Fruit fly (Drosophila melanogaster) whole organism, embryonic: ENCODE data around the gene Nadsyn.

Experiments
- ATbp ChIP-seq: fragments of 200-800 bp; sonication (Bioruptor generic); optimal IDR thresholded peaks from 2 replicates; lab custom pipeline; 2017; ENCODE audit warnings: missing biosample characterization, mild to moderate bottlenecking, missing genetic modification characterization, missing genetic modification reagents
- Asciz ChIP-seq: fragments of 200-800 bp; sonication (Bioruptor generic); optimal IDR thresholded peaks from 2 replicates; lab custom pipeline; 2017; ENCODE audit warnings: missing biosample characterization, mild to moderate bottlenecking, missing genetic modification characterization, missing genetic modification reagents
- BEAF-32 ChIP-seq: fragments of 200-800 bp; sonication (Bioruptor generic); optimal IDR thresholded peaks from 3 replicates; lab custom pipeline; 2017; ENCODE audit warnings: missing biosample characterization, missing genetic modification characterization, mild to moderate bottlenecking, moderate library complexity, missing genetic modification reagents
- BtbVII ChIP-seq: fragments of 200-800 bp; sonication (Bioruptor generic); optimal IDR thresholded peaks from 3 replicates; lab custom pipeline; 2017; ENCODE audit warnings: missing biosample characterization, mild to moderate bottlenecking, missing genetic modification characterization
- CG10366 ChIP-seq: fragments of 200-800 bp; sonication (Bioruptor generic); IDR thresholded peaks from 2 replicates; pipeline ENCODE4 v1.3.6; 2022; ENCODE audit warnings: missing biosample characterization, missing genetic modification characterization
- CG11723 ChIP-seq: fragments of 200-800 bp; sonication (Bioruptor generic); optimal IDR thresholded peaks from 2 replicates; lab custom pipeline; 2017; ENCODE audit warnings: missing biosample characterization, mild to moderate bottlenecking, missing genetic modification characterization
- CG12769 ChIP-seq: fragments of 200-800 bp; sonication (Bioruptor generic); optimal IDR thresholded peaks from 2 replicates; lab custom pipeline; 2019; ENCODE audit warnings: missing biosample characterization, mild to moderate bottlenecking, missing genetic modification characterization, moderate library complexity
- CG17359 ChIP-seq: fragments of 200-800 bp; sonication (Bioruptor generic); optimal IDR thresholded peaks from 3 replicates; lab custom pipeline; 2018; ENCODE audit warnings: missing biosample characterization, mild to moderate bottlenecking, missing genetic modification characterization, moderate library complexity
- CG1832 ChIP-seq: fragments of 200-800 bp; sonication (Bioruptor generic); optimal IDR thresholded peaks from 2 replicates; lab custom pipeline; 2017; ENCODE audit warnings: missing biosample characterization, mild to moderate bottlenecking, missing genetic modification characterization, inconsistent platforms
- CG18764 ChIP-seq: fragments of 200-800 bp; sonication (Bioruptor generic); optimal IDR thresholded peaks from 3 replicates; lab custom pipeline; 2016; ENCODE audit warnings: missing biosample characterization, missing genetic modification characterization
- CG2875 ChIP-seq: fragments of 200-800 bp; sonication (Bioruptor generic); optimal IDR thresholded peaks from 2 replicates; lab custom pipeline; 2017; ENCODE audit warnings: missing biosample characterization, mild to moderate bottlenecking, missing genetic modification characterization, missing genetic modification reagents
- CG31388 ChIP-seq: fragments of 200-800 bp; sonication (Bioruptor generic); optimal IDR thresholded peaks from 2 replicates; lab custom pipeline; 2016; ENCODE audit warnings: missing biosample characterization, missing genetic modification characterization
- CG32772 ChIP-seq: fragments of 200-800 bp; sonication (Bioruptor generic); IDR thresholded peaks from 2 replicates; pipeline ENCODE4 v1.3.6; 2022; ENCODE audit warnings: missing biosample characterization, missing genetic modification characterization
- CG4360 ChIP-seq: fragments of 200-800 bp; sonication (Bioruptor generic); IDR thresholded peaks from 2 replicates; pipeline ENCODE4 v1.3.6; 2022; ENCODE audit warnings: missing biosample characterization, missing genetic modification characterization
- CG7271 ChIP-seq: fragments of 200-800 bp; sonication (Bioruptor generic); optimal IDR thresholded peaks from 2 replicates; lab custom pipeline; 2018; ENCODE audit warnings: missing biosample characterization, mild to moderate bottlenecking, missing genetic modification characterization, moderate library complexity
- CG7372 ChIP-seq: fragments of 200-800 bp; sonication (Bioruptor generic); IDR thresholded peaks from 2 replicates; pipeline ENCODE4 v1.3.6; 2022; ENCODE audit warnings: missing biosample characterization, missing genetic modification characterization
- CG7928 ChIP-seq: fragments of 200-800 bp; sonication (Bioruptor generic); optimal IDR thresholded peaks from 2 replicates; lab custom pipeline; 2017; ENCODE audit warnings: missing biosample characterization, mild to moderate bottlenecking, missing genetic modification characterization
- CG8089 ChIP-seq: fragments of 200-800 bp; sonication (Bioruptor generic); optimal IDR thresholded peaks from 3 replicates; lab custom pipeline; 2016; ENCODE audit warnings: missing biosample characterization, missing genetic modification characterization
- CG8281 ChIP-seq: fragments of 200-800 bp; sonication (Bioruptor generic); optimal IDR thresholded peaks from 2 replicates; lab custom pipeline; 2018; ENCODE audit warnings: missing biosample characterization, mild to moderate bottlenecking, missing genetic modification characterization, moderate library complexity
- CHES-1-like ChIP-seq: fragments of 200-800 bp; sonication (Bioruptor generic); optimal IDR thresholded peaks from 2 replicates; lab custom pipeline; 2016; ENCODE audit warnings: missing biosample characterization, missing genetic modification characterization
- Dfd ChIP-seq, 2 experiments: fragments of >200 bp; optimal IDR thresholded peaks; 2 replicates each; lab custom pipeline; 2017; ENCODE audit warnings: missing biosample characterization in 2 of 2, missing genetic modification characterization in 2 of 2
- Dp ChIP-seq: fragments of 200-800 bp; sonication (Bioruptor generic); optimal IDR thresholded peaks from 2 replicates; lab custom pipeline; 2018; ENCODE audit warnings: missing biosample characterization, mild to moderate bottlenecking, missing genetic modification characterization, moderate library complexity
- Ets97D ChIP-seq: fragments of 200-800 bp; sonication (Bioruptor generic); optimal IDR thresholded peaks from 3 replicates; lab custom pipeline; 2016; ENCODE audit warnings: missing biosample characterization, missing genetic modification characterization
- H2.0 ChIP-seq: fragments of 200-800 bp; sonication (Bioruptor generic); IDR thresholded peaks from 2 replicates; pipeline ENCODE4 v1.3.6; 2022; ENCODE audit warnings: missing biosample characterization, missing genetic modification characterization
- HLH3B ChIP-seq: fragments of 200-800 bp; sonication (Bioruptor generic); IDR thresholded peaks from 2 replicates; pipeline ENCODE4 v1.3.6; 2022; ENCODE audit warnings: missing biosample characterization, missing genetic modification characterization
- Hand ChIP-seq: fragments of 200-800 bp; sonication (Bioruptor generic); optimal IDR thresholded peaks from 2 replicates; lab custom pipeline; 2017; ENCODE audit warnings: mild to moderate bottlenecking, missing biosample characterization, missing genetic modification reagents, missing genetic modification characterization
- HmgZ ChIP-seq: fragments of 200-800 bp; sonication (Bioruptor generic); optimal IDR thresholded peaks from 2 replicates; lab custom pipeline; 2018; ENCODE audit warnings: missing biosample characterization, mild to moderate bottlenecking, missing genetic modification characterization
- Hr51 ChIP-seq, 2 experiments: fragments of 200-800 bp; sonication (Bioruptor generic); optimal IDR thresholded peaks; 2 replicates in 1 of 2; 3 replicates in 1 of 2; lab custom pipeline; 2016 to 2018; ENCODE audit warnings: missing biosample characterization in 2 of 2, missing genetic modification characterization in 2 of 2, mild to moderate bottlenecking in 1 of 2, moderate library complexity in 1 of 2
- Kr ChIP-seq: fragments of 200-800 bp; sonication (Bioruptor generic); optimal IDR thresholded peaks from 2 replicates; lab custom pipeline; 2017; ENCODE audit warnings: missing biosample characterization, mild to moderate bottlenecking, missing genetic modification characterization
- NK7.1 ChIP-seq: fragments of 200-800 bp; sonication (Bioruptor generic); optimal IDR thresholded peaks from 3 replicates; lab custom pipeline; 2016; ENCODE audit warnings: missing biosample characterization, missing genetic modification characterization
- Ptx1 ChIP-seq: fragments of 200-800 bp; sonication (Bioruptor generic); IDR thresholded peaks from 2 replicates; pipeline ENCODE4 v1.3.6; 2022; ENCODE audit warnings: missing biosample characterization, missing genetic modification characterization
- Side ChIP-seq: fragments of 200-800 bp; sonication (Bioruptor generic); optimal IDR thresholded peaks from 2 replicates; lab custom pipeline; 2016; ENCODE audit warnings: missing biosample characterization, missing genetic modification characterization
- ash1 ChIP-seq: fragments of 200-800 bp; sonication (Bioruptor generic); optimal IDR thresholded peaks from 2 replicates; lab custom pipeline; 2018; ENCODE audit warnings: missing biosample characterization, mild to moderate bottlenecking, missing genetic modification characterization
- bcd ChIP-seq: fragments of 200-800 bp; sonication (Bioruptor generic); optimal IDR thresholded peaks from 2 replicates; lab custom pipeline; 2017; ENCODE audit warnings: missing biosample characterization, mild to moderate bottlenecking, missing genetic modification characterization
- bowl ChIP-seq: fragments of 200-800 bp; sonication (Bioruptor generic); IDR thresholded peaks from 2 replicates; pipeline ENCODE4 v1.3.6; 2022; ENCODE audit warnings: missing biosample characterization, missing genetic modification characterization
- eyg ChIP-seq: fragments of 200-800 bp; sonication (Bioruptor generic); optimal IDR thresholded peaks from 3 replicates; lab custom pipeline; 2016; ENCODE audit warnings: missing biosample characterization, missing genetic modification characterization
- inv ChIP-seq: fragments of 200-800 bp; sonication (Bioruptor generic); IDR thresholded peaks from 2 replicates; pipeline ENCODE4 v1.3.6; 2022; ENCODE audit warnings: missing biosample characterization, missing genetic modification characterization; ENCODE audit not compliant: partially characterized antibody
- jigr1 ChIP-seq: fragments of 200-800 bp; sonication (Bioruptor generic); IDR thresholded peaks from 3 replicates; pipeline ENCODE4 v1.3.6; 2022; ENCODE audit warnings: missing biosample characterization, missing genetic modification characterization
- lbe ChIP-seq: fragments of 200-800 bp; sonication (Bioruptor generic); optimal IDR thresholded peaks from 2 replicates; lab custom pipeline; 2016; ENCODE audit warnings: missing biosample characterization, mild to moderate bottlenecking, missing genetic modification characterization
- mld ChIP-seq: fragments of 200-800 bp; sonication (Bioruptor generic); IDR thresholded peaks from 3 replicates; pipeline ENCODE4 v1.3.6; 2022; ENCODE audit warnings: missing biosample characterization, missing genetic modification characterization; ENCODE audit not compliant: partially characterized antibody
- pb ChIP-seq: fragments of 200-800 bp; sonication (Bioruptor generic); optimal IDR thresholded peaks from 3 replicates; lab custom pipeline; 2016; ENCODE audit warnings: missing biosample characterization, missing genetic modification characterization
- pros ChIP-seq: fragments of 200-800 bp; sonication (Bioruptor generic); optimal IDR thresholded peaks from 3 replicates; lab custom pipeline; 2019; ENCODE audit warnings: missing biosample characterization, mild to moderate bottlenecking, missing genetic modification characterization, moderate library complexity
- pum ChIP-seq: fragments of 200-800 bp; sonication (Bioruptor generic); optimal IDR thresholded peaks from 2 replicates; lab custom pipeline; 2016; ENCODE audit warnings: missing biosample characterization, missing genetic modification characterization
- rib ChIP-seq: fragments of 200-800 bp; sonication (Bioruptor generic); IDR thresholded peaks from 2 replicates; pipeline ENCODE4 v1.3.6; 2022; ENCODE audit warnings: missing biosample characterization, missing genetic modification characterization
- schlank ChIP-seq: fragments of 200-800 bp; sonication (Bioruptor generic); optimal IDR thresholded peaks from 2 replicates; lab custom pipeline; 2018; ENCODE audit warnings: missing biosample characterization, mild to moderate bottlenecking, missing genetic modification characterization
- sd ChIP-seq: fragments of 200-800 bp; sonication (Bioruptor generic); optimal IDR thresholded peaks from 3 replicates; lab custom pipeline; 2018; ENCODE audit warnings: missing biosample characterization, mild to moderate bottlenecking, missing genetic modification characterization, moderate library complexity
- seq ChIP-seq: fragments of 200-800 bp; sonication (Bioruptor generic); IDR thresholded peaks from 2 replicates; pipeline ENCODE4 v1.3.6; 2022; ENCODE audit warnings: missing biosample characterization, missing genetic modification characterization
- sim ChIP-seq: fragments of 200-800 bp; sonication (Bioruptor generic); IDR thresholded peaks from 2 replicates; pipeline ENCODE4 v1.3.6; 2022; ENCODE audit warnings: missing biosample characterization, missing genetic modification characterization
- unpg ChIP-seq: fragments of 200-800 bp; sonication (Bioruptor generic); optimal IDR thresholded peaks from 3 replicates; lab custom pipeline; 2018; ENCODE audit warnings: missing biosample characterization, mild to moderate bottlenecking, missing genetic modification characterization, moderate library complexity

Gene Nadsyn

dm6 chrX:13641115-13641890, 76.8 kb downstream of the Nadsyn start (continued):
- TF ChIP-seq CG4360, result peak; percentile 86
- peak; percentile 51 for TF ChIP-seq CG7928 (GFP tag; lab: Kevin White, UChicago)
- peak; percentile 88 for TF ChIP-seq Asciz
- peak; percentile 93 for TF ChIP-seq CG8089 (GFP tag; lab: Kevin White, UChicago)
- TF ChIP-seq CHES-1-like (GFP tag; lab: Kevin White, UChicago), result peak; percentile 96
- TF ChIP-seq BtbVII (GFP tag; lab: Kevin White, UChicago), result peak; percentile 88
- peak; percentile 7 for TF ChIP-seq ash1 (GFP tag; lab: Kevin White, UChicago)
- TF ChIP-seq CG17359 (tag; lab: Kevin White, UChicago), result peak; percentile 93
- TF ChIP-seq CG12769 (tag; lab: Kevin White, UChicago), result peak; percentile 93
- TF ChIP-seq sd (tag; lab: Kevin White, UChicago), result peak; percentile 81
- peak; percentile 93 for TF ChIP-seq Hr51 (GFP tag; optimal IDR thresholded peaks at IDR 0.05; lab: Kevin White, UChicago)
- TF ChIP-seq ATbp, result peak; percentile 88
- TF ChIP-seq CG7271 (tag; lab: Kevin White, UChicago), result no peak
- TF ChIP-seq Hand (GFP tag; lab: Kevin White, UChicago), result peak; percentile 74
- peak; percentile 87 for TF ChIP-seq HLH3B (GFP tag; lab: Robert Waterston, UW)
- peak; percentile 74 for TF ChIP-seq bowl (GFP tag; lab: Robert Waterston, UW)
- peak; percentile 88 for TF ChIP-seq seq (GFP tag; lab: Robert Waterston, UW)
- TF ChIP-seq Kr (GFP tag; lab: Kevin White, UChicago), result no peak
- TF ChIP-seq jigr1 (GFP tag; lab: Robert Waterston, UW), result peak; percentile 77; the same call in 2 of the 3 replicates
- peak; percentile 86 for TF ChIP-seq CG11723 (GFP tag; lab: Kevin White, UChicago)
- TF ChIP-seq unpg (GFP tag; lab: Kevin White, UChicago), result peak; percentile 91
- peak; percentile 92 for TF ChIP-seq pum (GFP tag; lab: Kevin White, UChicago)
- TF ChIP-seq Ets97D (GFP tag; lab: Kevin White, UChicago), result peak; percentile 87
- no peak for TF ChIP-seq CG1832 (GFP tag; lab: Kevin White, UChicago)
- peak; percentile 15 for TF ChIP-seq Dp (GFP tag; lab: Kevin White, UChicago)
- TF ChIP-seq lbe (GFP tag; lab: Kevin White, UChicago), result no peak
- peak; percentile 95 for TF ChIP-seq HmgZ (tag; lab: Kevin White, UChicago)
- peak; percentile 77 for TF ChIP-seq sim (GFP tag; lab: Robert Waterston, UW)
- TF ChIP-seq CG7372 (GFP tag; lab: Robert Waterston, UW), result peak; percentile 88
- peak; percentile 94 for TF ChIP-seq Side (GFP tag; lab: Kevin White, UChicago)
- TF ChIP-seq pb, result peak; percentile 95
- TF ChIP-seq CG10366 (GFP tag; lab: Robert Waterston, UW), result peak; percentile 94
- no peak for TF ChIP-seq mld
- peak; percentile 92 for TF ChIP-seq H2.0 (GFP tag; lab: Robert Waterston, UW)
- TF ChIP-seq schlank, result peak; percentile 92
- peak; percentile 79 for TF ChIP-seq NK7.1 (GFP tag; lab: Kevin White, UChicago)
- TF ChIP-seq BEAF-32 (GFP tag; lab: Kevin White, UChicago), result peak; percentile 13
- TF ChIP-seq inv, result no peak
- TF ChIP-seq Dfd (GFP tag; optimal IDR thresholded peaks at IDR 0.05; lab: Kevin White, UChicago), result no peak
- peak; percentile 77 for TF ChIP-seq CG31388
- peak; percentile 87 for TF ChIP-seq CG2875 (GFP tag; lab: Kevin White, UChicago)
- peak; percentile 95 for TF ChIP-seq rib (GFP tag; lab: Robert Waterston, UW)
- TF ChIP-seq pros, result no peak
- peak; percentile 87 for TF ChIP-seq CG18764 (GFP tag; lab: Kevin White, UChicago)
- peak; percentile 95 for TF ChIP-seq Ptx1 (GFP tag; lab: Robert Waterston, UW)
- TF ChIP-seq bcd (GFP tag; lab: Kevin White, UChicago), result peak; percentile 92
- peak; percentile 81 for TF ChIP-seq CG8281 (tag; lab: Kevin White, UChicago)
- peak; percentile 90 for TF ChIP-seq eyg (GFP tag; lab: Kevin White, UChicago)
- peak; percentile 89 for TF ChIP-seq CG32772 (GFP tag; lab: Robert Waterston, UW)
